Worm (Caenorhabditis elegans): ENCODE data around the gene arrd-24.

- TF ChIP-seq bed-3 (GFP tag; optimal IDR thresholded peaks at IDR 0.05), result no peak
- no peak for TF ChIP-seq mab-5 (tag; optimal IDR thresholded peaks at IDR 0.05)
- TF ChIP-seq sptf-1 (tag; optimal IDR thresholded peaks at IDR 0.05), result no peak
- TF ChIP-seq cnd-1 (tag; optimal IDR thresholded peaks at IDR 0.05), result no peak
- no peak for TF ChIP-seq pha-4 (tag; optimal IDR thresholded peaks at IDR 0.05)
- TF ChIP-seq nhr-76 (tag; optimal IDR thresholded peaks at IDR 0.05), result no peak
- TF ChIP-seq lsy-2 (tag; optimal IDR thresholded peaks at IDR 0.05), result no peak
- no peak for TF ChIP-seq mep-1 (tag; optimal IDR thresholded peaks at IDR 0.05)
- TF ChIP-seq ztf-11 (tag; optimal IDR thresholded peaks at IDR 0.05), result no peak
- TF ChIP-seq ceh-39 (tag; optimal IDR thresholded peaks at IDR 0.05), result no peak
- TF ChIP-seq nhr-28 (tag; optimal IDR thresholded peaks at IDR 0.05), result no peak
- TF ChIP-seq lin-13 (tag; optimal IDR thresholded peaks at IDR 0.05), result no peak
These were observed 20.5 kb downstream of the arrd-24 start, which contains the start of gene syx-2 for ce11 chrX:13959849-13960248.
